Worm (Caenorhabditis elegans): ENCODE measurements around the gene Y61A9LA.4.
"Not testable (repeated sequence)": the region's sequence is repeated elsewhere in the genome, so short reads cannot be mapped to it uniquely, and the experiment has no call there.

The Y61A9LA.4 gene

DNA sequence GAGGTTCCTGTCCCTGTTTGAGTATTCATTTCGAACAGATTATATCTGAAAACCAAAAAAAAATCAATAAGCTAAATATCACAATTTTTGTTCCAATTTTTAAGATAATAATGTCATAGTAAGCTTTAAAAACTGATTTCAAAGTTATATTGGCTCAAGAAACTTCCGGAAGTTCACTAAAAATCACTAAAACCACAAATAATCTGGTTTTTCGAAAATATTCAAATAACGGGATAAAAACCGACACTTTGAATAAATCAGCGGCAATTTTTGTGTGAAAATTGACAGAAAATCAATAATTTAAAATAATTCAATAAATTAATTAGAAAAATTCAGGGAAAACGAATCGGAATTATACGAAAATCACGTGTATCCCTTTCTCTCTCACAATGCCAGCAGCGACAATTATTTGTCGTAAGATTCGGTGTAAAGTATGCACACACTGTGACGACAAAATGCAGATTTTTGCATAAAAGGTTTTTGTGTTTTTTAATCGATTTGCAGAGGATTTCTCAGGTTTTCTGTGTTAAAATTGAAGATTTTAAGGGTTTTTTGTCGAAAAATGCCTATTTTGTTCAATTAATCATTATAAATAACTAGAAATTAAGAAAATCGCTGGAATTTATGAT is 9.6 kb downstream of the Y61A9LA.4 start, which contains the start of gene sut-2:
sut-2 (minus strand) TSS at position 51 of the 629 bp plus-strand sequence.
- no peak for TF ChIP-seq ztf-29 (GFP tag; IDR thresholded peaks at IDR 0.05)
- TF ChIP-seq tab-1 (GFP tag; IDR thresholded peaks at IDR 0.05), result no peak
- no peak for TF ChIP-seq med-1 (GFP tag; optimal IDR thresholded peaks at IDR 0.05; ENCODE audit: insufficient read depth)
- no peak for TF ChIP-seq flt-1 (GFP tag; IDR thresholded peaks at IDR 0.05)
- TF ChIP-seq T22C8.4 (GFP tag; IDR thresholded peaks at IDR 0.05), result no peak
- TF ChIP-seq ref-1 (GFP tag; conservative IDR thresholded peaks at IDR 0.05), result no peak
- TF ChIP-seq ztf-23 (GFP tag; IDR thresholded peaks at IDR 0.05), result no peak
- TF ChIP-seq cog-1 (tag; optimal IDR thresholded peaks at IDR 0.05), result no peak
- TF ChIP-seq klf-2 (GFP tag; conservative IDR thresholded peaks at IDR 0.05), result no peak

DNA sequence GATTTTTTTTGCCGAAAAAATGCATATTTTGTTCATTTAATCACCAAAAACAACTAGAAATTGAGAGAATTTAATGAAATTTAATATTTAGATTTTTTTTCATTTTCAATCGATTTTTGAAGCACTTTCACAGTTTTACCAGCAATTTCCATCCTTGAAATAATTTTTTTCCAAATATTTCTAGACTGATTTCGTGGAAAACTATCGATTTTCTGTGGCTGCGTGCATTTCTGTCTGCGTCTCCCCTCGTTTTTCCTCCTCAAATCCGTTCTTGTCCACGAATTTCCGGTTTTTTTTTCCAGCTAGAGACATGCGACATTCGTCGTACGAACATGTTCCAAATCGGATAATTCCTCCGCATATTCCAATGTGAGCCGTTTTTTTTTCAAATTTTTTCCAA is 10.3 kb downstream of the Y61A9LA.4 start, which contains the start of gene Y61A9LA.3:
Y61A9LA.3 (plus strand) TSS at position 301 of the 400 bp plus-strand sequence.
- no peak for TF ChIP-seq klf-2 (GFP tag; conservative IDR thresholded peaks at IDR 0.05)
- no peak for TF ChIP-seq tab-1 (GFP tag; IDR thresholded peaks at IDR 0.05)
- TF ChIP-seq T22C8.4 (GFP tag; IDR thresholded peaks at IDR 0.05), result 0 out of 2 replicates have a peak, but pooled peaks have one; percentile 27

DNA sequence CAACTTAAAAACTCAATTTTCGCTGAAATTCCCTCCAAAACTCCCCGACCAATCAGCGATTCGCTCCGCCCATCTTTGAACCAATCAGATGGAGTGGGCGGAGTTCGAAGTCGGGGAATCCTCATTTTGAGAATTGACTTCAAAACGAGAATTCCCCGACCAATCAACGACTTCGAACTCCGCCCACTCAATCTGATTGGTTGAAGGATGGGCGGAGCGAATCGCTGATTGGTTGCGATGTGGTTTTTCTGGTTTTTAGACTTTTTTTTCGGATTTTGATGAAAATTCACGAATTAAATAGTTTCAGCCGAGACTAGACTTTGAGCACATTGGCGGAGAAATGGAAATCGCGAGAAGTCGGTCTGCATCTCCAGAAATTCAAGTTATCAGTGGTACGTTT is 11.5 kb downstream of the Y61A9LA.4 start:
- no peak for TF ChIP-seq klf-2 (GFP tag; conservative IDR thresholded peaks at IDR 0.05)
- no peak for TF ChIP-seq T22C8.4 (GFP tag; IDR thresholded peaks at IDR 0.05)
- TF ChIP-seq cog-1 (tag; optimal IDR thresholded peaks at IDR 0.05), result no peak
- TF ChIP-seq flt-1 (GFP tag; IDR thresholded peaks at IDR 0.05), result no peak
- no peak for TF ChIP-seq ztf-29 (GFP tag; IDR thresholded peaks at IDR 0.05)
- no peak for TF ChIP-seq med-1 (GFP tag; optimal IDR thresholded peaks at IDR 0.05; ENCODE audit: insufficient read depth)
- no peak for TF ChIP-seq ref-1 (GFP tag; conservative IDR thresholded peaks at IDR 0.05)
- TF ChIP-seq tab-1 (GFP tag; IDR thresholded peaks at IDR 0.05), result no peak
- no peak for TF ChIP-seq ztf-23 (GFP tag; IDR thresholded peaks at IDR 0.05)

DNA sequence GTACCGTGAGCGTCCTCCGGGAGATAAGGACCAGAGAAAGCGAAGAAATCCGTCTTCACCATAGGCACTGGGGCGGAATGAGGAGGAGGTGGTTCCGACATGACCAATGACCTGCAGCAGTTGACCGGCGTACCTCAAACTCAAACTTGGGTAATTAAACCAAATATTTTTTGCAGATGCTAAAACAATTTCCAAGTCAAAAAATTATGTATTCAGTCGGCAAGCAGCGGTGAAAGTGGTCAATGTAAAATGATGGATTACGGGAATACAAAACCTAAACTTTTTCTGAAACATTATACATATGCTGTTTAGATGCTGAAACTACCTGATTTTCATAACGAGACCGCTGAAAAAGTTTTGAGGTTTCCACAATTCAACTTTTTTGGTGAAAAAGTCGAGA is 13.3 kb downstream of the Y61A9LA.4 start, which contains the start of gene hpo-39:
hpo-39 (minus strand) TSS at position 101 of the 400 bp plus-strand sequence.
- TF ChIP-seq flt-1 (GFP tag; IDR thresholded peaks at IDR 0.05); ztf-29 (GFP tag; IDR thresholded peaks at IDR 0.05); klf-2 (GFP tag; conservative IDR thresholded peaks at IDR 0.05): not testable (repeated sequence)

DNA sequence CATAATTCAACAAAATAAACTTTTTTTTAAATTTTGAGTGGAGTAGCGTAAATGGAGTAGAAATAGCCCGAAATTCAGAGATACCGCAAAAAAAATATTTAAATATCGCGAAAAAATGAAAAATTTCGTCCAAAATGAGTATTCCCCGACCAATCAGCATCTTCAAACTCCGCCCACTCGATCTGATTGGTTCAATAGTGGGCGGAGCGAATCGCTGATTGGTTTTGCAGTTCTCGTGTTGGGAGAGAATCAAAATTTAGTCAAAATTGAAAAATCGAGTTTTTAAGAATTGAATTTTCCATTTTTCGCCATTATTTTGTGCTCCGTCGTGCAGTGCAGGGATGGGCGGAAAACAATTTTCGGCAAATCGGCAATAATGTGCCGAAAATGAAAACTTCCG is 14.9 kb downstream of the Y61A9LA.4 start:
- TF ChIP-seq T22C8.4 (GFP tag; IDR thresholded peaks at IDR 0.05) (no peak), ztf-23 (GFP tag; IDR thresholded peaks at IDR 0.05) (no peak), cog-1 (tag; optimal IDR thresholded peaks at IDR 0.05) (no peak), ztf-29 (GFP tag; IDR thresholded peaks at IDR 0.05) (no peak), med-1 (GFP tag; optimal IDR thresholded peaks at IDR 0.05; ENCODE audit: insufficient read depth) (no peak), tab-1 (GFP tag; IDR thresholded peaks at IDR 0.05) (no peak), flt-1 (GFP tag; IDR thresholded peaks at IDR 0.05) (no peak), ref-1 (GFP tag; conservative IDR thresholded peaks at IDR 0.05) (no peak), klf-2 (GFP tag; conservative IDR thresholded peaks at IDR 0.05) (no peak)

DNA sequence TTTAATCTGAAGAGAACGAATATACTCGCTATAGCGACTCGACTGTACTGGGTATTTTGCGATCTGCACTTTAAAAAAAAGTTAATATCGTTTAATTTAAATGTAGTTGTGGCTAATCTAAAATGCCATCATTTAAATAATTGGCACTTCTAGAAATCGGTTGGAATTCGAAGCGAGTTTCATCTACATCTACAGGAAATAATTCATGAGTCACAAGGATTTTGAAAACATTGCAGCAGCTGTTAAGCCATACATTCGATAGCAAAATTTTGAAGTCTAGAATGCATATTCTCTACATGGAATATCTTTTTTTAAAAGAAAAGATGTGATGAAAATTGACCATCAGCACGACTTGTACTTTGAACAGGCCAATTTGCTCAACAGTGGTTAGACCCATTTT is 20.1 kb downstream of the Y61A9LA.4 start:
- TF ChIP-seq ztf-23 (GFP tag; IDR thresholded peaks at IDR 0.05), result no peak
- no peak for TF ChIP-seq T22C8.4 (GFP tag; IDR thresholded peaks at IDR 0.05)
- TF ChIP-seq cog-1 (tag; optimal IDR thresholded peaks at IDR 0.05), result no peak
- TF ChIP-seq ztf-29 (GFP tag; IDR thresholded peaks at IDR 0.05), result no peak
- no peak for TF ChIP-seq klf-2 (GFP tag; conservative IDR thresholded peaks at IDR 0.05)
- TF ChIP-seq med-1 (GFP tag; optimal IDR thresholded peaks at IDR 0.05; ENCODE audit: insufficient read depth), result no peak
- TF ChIP-seq ref-1 (GFP tag; conservative IDR thresholded peaks at IDR 0.05), result no peak
- no peak for TF ChIP-seq tab-1 (GFP tag; IDR thresholded peaks at IDR 0.05)
- TF ChIP-seq flt-1 (GFP tag; IDR thresholded peaks at IDR 0.05), result no peak

DNA sequence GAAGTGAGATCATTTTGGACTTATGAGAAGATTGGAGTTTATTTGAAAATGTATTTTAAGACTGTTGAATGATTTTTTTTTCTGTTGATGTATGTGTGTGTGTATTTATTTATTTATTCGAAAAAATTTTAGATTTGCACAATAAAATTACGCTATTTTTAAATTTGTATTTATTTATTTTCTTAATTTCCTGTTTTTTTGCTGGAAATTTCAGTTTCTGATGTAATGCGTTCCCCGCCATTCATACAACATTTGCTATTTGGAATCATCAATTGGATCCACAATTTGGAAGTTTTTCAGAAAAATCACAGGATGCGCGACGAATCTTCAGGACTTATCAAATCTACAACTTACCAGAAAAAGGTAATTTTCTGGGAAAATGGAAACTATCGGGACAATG is 24.5 kb downstream of the Y61A9LA.4 start, which contains the start of gene Y61A9LA.1:
Y61A9LA.1 (plus strand) TSS at position 301 of the 400 bp plus-strand sequence.
- TF ChIP-seq klf-2 (GFP tag; conservative IDR thresholded peaks at IDR 0.05) (no peak), med-1 (GFP tag; optimal IDR thresholded peaks at IDR 0.05; ENCODE audit: insufficient read depth) (no peak), T22C8.4 (GFP tag; IDR thresholded peaks at IDR 0.05) (no peak), flt-1 (GFP tag; IDR thresholded peaks at IDR 0.05) (no peak), ztf-23 (GFP tag; IDR thresholded peaks at IDR 0.05) (no peak), ztf-29 (GFP tag; IDR thresholded peaks at IDR 0.05) (no peak), cog-1 (tag; optimal IDR thresholded peaks at IDR 0.05) (no peak)

DNA sequence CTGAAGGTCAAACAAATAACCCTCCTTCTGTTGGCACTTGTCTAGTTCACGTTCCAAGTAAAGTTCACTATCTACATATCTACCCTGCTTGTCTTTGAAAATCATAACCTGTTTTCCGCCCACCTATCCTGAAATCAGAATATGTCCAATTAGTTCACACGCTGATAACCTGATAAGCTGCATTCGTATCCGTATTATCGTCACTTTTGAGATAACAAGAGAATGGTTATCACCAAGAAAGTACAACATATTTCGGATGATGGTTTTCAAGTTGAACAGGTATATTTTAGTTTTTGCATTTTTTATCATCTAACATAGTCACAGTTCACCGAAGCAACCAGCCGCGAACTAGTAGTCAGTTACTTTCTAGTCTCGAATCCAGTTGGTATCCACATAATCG is 30.2 kb downstream of the Y61A9LA.4 start:
- TF ChIP-seq med-1 (GFP tag; optimal IDR thresholded peaks at IDR 0.05; ENCODE audit: insufficient read depth) (no peak), ztf-23 (GFP tag; IDR thresholded peaks at IDR 0.05) (no peak), ref-1 (GFP tag; conservative IDR thresholded peaks at IDR 0.05) (no peak), cog-1 (tag; optimal IDR thresholded peaks at IDR 0.05) (no peak), klf-2 (GFP tag; conservative IDR thresholded peaks at IDR 0.05) (no peak), T22C8.4 (GFP tag; IDR thresholded peaks at IDR 0.05) (no peak), flt-1 (GFP tag; IDR thresholded peaks at IDR 0.05) (no peak), tab-1 (GFP tag; IDR thresholded peaks at IDR 0.05) (no peak), ztf-29 (GFP tag; IDR thresholded peaks at IDR 0.05) (no peak)

DNA sequence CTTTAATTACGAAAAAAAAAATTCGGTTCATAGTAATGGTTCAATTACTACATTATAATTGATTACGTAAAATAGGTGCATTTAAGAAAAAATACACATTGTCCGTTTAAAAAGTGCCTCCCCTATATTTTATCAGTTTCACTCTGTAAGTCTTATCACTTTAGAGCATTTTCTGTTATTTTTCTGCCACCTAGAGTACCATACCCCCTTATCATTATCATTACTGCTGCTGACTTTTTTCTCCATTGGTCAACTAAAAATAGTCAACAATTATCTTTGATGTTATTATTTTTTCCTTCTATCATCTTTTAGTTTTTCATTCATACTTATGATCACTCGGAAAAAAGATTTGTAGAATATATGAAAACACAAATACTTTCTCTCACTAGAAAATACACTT is 37.9 kb downstream of the Y61A9LA.4 start:
- no peak for TF ChIP-seq ztf-23 (GFP tag; IDR thresholded peaks at IDR 0.05)
- TF ChIP-seq cog-1 (tag; optimal IDR thresholded peaks at IDR 0.05), result no peak
- TF ChIP-seq klf-2 (GFP tag; conservative IDR thresholded peaks at IDR 0.05), result no peak
- TF ChIP-seq ref-1 (GFP tag; conservative IDR thresholded peaks at IDR 0.05), result no peak
- TF ChIP-seq ztf-29 (GFP tag; IDR thresholded peaks at IDR 0.05), result no peak
- no peak for TF ChIP-seq T22C8.4 (GFP tag; IDR thresholded peaks at IDR 0.05)
- TF ChIP-seq tab-1 (GFP tag; IDR thresholded peaks at IDR 0.05), result no peak
- no peak for TF ChIP-seq med-1 (GFP tag; optimal IDR thresholded peaks at IDR 0.05; ENCODE audit: insufficient read depth)
- TF ChIP-seq flt-1 (GFP tag; IDR thresholded peaks at IDR 0.05), result no peak

DNA sequence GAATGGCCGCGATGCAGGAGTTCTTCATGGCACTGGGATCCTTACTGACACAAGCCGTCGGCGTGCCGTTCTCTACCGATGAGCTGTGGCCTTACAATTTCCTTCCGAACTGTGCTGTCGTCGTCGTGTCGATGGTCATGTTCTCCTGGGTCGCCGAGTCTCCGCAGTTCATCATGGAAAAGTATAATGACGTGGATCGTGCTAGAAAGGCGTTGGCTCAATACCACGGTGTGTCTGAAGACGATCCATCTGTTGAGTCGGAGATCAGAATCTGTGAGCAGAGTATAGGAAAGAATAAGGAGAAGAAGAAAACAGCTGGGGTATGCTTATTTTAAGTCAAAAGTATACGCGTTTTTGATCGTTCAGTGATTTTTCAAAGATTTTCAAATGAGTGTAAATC is 38.7 kb downstream of the Y61A9LA.4 start:
- TF ChIP-seq T22C8.4 (GFP tag; IDR thresholded peaks at IDR 0.05) (no peak), tab-1 (GFP tag; IDR thresholded peaks at IDR 0.05) (no peak), klf-2 (GFP tag; conservative IDR thresholded peaks at IDR 0.05) (no peak), flt-1 (GFP tag; IDR thresholded peaks at IDR 0.05) (no peak), ref-1 (GFP tag; conservative IDR thresholded peaks at IDR 0.05) (no peak), ztf-29 (GFP tag; IDR thresholded peaks at IDR 0.05) (no peak)
